Worm (Caenorhabditis elegans): Measurements from ENCODE around the gene C39H7.4.

The C39H7.4 gene

DNA sequence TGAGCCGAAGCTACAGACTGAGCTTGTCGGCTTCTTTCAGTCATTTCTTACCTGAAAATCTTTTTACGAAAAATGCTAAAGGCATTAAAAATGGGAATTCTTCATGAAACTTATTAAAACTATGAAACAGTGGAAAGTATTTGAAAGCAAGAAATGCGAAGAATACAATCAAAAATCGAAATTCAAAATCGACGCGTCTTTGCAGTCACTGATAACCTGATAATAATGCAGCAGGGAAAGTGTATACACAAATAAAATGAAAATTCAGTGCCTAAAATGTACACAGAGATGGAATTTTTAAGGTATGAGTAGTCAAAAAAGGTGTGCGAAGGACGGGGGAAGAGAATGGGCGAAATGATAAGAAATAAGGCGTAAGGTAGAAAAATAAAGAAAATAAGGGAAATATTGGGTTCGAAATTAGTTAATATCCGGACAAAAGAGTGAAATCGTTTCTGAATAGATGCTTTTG is at the start of gene C39H7.4:
Gene C39H7.4, minus strand, starts transcription at position 51 of the 469 bp plus-strand sequence.
- TF ChIP-seq unc-62 (GFP tag; optimal IDR thresholded peaks at IDR 0.05), result no peak

DNA sequence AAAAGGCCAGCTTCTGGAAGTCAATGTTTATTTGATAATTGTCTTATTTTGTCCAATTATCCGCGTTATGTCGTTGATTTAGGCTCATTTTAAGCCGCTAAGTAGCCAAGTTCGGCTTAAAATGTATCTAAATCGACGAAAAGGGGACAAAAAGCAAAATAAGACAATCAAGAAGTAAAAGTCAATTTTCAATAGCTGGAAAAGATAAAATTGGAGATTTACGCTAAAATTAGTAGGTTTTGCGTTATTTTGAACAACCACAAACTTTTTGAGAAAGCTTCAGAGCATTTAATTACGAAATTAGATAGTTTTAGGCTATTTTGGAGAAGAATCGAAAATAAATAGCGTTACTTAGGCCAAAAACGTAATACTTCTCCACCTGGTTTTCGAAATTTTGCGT is 48.5 kb upstream of the C39H7.4 start:
- no peak for TF ChIP-seq unc-62 (GFP tag; optimal IDR thresholded peaks at IDR 0.05)

DNA sequence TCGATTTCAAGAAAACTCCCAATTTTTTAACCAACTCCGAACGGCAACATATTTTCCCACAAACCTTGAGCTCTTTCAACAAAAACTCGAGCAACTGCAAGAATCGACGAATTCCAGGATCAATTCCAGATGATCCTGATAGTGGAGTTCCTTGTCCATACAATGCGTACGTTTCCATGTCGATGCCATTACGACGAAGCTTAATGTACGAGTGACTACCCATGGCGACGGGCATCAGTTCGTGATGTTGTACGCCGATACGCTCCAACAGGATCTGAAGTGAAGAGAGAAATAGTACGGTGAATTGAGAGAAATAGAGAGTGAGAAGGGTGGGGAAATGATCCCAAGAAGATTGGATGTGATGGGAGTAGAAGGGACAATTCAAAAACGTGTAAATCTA is 47.7 kb upstream of the C39H7.4 start:
- no peak for TF ChIP-seq unc-62 (GFP tag; optimal IDR thresholded peaks at IDR 0.05)

DNA sequence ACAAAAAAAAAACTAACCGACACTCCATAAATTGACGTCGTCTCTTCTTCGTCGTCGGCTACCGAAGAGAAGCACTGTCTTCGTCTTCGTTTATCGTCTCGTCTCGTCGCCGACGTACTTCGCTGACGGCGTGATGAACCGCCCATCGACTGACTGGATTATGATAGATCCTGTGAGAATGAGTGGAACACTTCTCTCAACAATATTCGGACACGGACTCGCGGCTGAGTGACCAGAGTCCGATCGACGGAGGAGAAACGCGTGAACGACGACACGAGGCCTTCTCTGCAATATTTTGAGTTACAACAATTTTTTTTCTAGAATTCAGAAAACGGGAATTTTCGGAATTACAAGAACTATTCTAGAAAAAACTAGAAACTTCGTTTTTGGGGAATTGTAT is 45.8 kb upstream of the C39H7.4 start, which contains the start of gene skn-1:
Gene skn-1, minus strand, starts transcription at position 146 of the 400 bp plus-strand sequence.
- TF ChIP-seq unc-62 (GFP tag; optimal IDR thresholded peaks at IDR 0.05), result no peak

DNA sequence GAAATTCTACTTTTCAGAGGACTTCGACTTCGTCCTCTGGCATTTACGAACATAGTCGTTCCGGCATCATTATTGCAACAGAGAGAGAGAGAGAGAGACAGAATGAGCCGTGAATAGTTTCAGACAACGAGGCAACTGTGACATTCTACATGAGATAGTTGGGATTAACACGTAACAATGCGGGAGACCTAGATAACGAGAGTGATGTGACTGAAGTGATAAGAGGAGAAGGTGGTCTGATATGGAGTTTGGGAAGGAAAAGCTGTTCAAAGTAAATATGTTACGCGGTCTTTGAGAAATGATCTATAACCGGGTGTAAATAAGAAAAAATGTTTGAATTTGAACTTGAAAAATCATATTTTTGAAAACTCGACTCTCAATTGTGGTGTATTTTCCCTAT is 45.1 kb upstream of the C39H7.4 start:
- TF ChIP-seq unc-62 (GFP tag; optimal IDR thresholded peaks at IDR 0.05), result no peak

DNA sequence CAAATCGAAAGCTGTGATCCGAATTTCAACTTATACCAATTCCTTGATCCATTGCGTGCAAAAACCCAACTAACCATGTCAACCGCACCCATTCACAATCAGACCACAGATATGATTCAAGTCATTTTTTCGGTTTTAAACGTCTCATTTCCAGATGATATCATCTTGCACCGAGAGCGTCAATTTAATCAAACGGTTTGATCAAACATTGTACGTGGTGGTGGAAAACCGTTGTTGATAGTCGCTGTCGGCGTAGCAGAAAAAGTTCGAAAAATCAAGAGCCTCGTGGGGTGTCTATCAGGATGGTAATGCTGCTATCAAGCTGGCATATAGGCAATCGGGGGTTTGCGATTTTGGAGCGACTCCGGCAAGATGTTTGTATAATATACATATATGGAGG is 44.5 kb upstream of the C39H7.4 start:
- TF ChIP-seq unc-62 (GFP tag; optimal IDR thresholded peaks at IDR 0.05), result no peak

DNA sequence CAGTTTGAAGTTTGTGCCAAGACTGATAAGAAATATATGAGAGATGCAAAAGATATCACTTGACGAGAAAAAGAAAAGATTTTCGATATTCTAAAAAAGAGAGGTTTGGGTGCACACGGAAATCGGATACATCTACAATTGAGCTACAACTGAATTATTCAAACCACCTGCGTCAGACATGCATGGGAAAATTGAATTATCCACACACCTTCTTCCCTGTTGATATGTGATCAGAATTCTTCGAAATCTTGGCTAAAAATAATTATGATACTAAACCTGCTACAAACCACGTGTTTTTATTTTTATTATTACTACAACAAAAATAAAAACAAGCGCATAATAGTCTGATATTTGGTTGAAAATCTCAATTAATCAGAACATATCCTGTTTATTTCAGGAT is 43.8 kb upstream of the C39H7.4 start:
- TF ChIP-seq unc-62 (GFP tag; optimal IDR thresholded peaks at IDR 0.05), result no peak

DNA sequence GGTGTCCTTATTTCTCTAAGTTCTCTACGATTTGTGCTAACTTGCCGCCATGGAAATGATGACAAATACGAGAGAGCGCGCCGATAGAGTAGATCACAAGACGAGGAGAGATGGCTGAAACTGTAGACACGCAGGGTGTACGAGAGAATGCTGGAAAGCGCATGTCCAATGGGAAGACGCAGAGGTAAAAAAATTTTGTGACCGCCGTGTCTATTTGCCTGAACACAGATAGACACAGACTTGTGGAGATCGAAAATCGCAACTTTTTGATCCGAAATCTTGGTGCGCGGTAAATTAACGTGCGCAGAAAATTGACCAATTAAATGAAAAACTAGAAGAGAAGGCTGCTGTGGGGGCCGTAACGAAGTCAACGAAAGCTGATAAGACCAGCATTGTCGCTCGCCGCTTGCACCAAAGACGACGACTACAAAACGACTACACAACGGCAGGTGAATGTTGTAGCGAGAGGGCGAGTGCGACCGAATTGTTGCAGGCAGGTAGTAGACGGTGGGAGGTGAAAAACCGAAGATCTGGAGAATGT is 42.8 kb upstream of the C39H7.4 start:
- TF ChIP-seq unc-62 (GFP tag; optimal IDR thresholded peaks at IDR 0.05), result no peak

DNA sequence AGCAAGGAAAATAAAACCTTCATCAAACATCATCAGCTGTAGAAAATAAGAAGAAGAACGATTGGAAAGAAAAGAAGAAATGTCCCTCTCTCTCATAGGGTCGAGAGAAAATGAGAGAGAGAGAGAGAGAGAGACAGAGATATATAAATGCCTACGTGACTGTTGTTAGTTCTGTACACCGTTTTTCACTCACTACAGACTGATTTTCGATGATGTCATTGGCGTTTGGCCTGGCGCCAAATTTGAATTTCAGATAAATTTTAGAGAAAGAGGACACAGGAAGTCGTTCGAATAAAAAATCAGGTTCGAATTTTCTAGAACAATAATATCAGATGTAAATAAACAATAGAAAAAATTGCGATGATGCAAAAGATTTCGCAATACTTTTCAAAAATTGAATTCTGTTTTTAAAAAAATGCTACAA is 41.6 kb upstream of the C39H7.4 start:
- no peak for TF ChIP-seq unc-62 (GFP tag; optimal IDR thresholded peaks at IDR 0.05)

DNA sequence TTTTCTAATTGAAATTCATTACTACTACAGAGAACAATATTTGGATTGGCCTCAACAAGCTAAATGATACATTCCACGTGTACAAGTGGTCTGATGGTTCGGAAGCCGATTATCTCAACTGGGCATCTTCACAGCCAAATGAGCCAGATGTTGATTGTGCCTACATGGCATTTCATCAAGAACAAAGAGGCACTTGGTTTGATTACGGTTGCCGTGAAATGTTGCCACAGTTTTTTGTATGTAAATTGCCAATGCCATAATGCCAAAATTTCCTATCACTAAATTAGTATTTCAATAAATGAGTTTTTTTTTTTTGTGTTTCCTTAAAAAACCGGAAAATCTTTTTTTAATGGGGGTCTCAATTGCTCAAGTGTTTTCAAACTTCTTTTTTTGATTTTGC is 40.3 kb upstream of the C39H7.4 start:
- no peak for TF ChIP-seq unc-62 (GFP tag; optimal IDR thresholded peaks at IDR 0.05)

DNA sequence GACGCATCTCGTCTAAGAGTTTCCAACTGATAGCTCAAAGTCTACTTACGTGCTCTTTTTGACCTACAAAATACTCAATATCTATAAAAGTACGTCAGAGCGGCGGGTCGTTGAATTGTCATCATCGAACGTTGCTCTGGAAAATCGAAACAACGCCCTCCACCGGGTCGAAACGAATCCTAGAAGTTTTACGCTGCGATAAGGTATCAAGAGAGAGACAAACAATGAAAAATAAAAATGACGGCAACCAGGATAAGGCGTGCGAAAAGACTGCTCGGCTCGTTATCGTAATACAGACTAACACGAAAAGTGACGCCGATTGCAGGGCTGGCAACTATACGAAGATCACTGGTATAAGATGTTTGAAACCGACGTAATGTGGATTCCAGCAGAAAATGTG is 39.8 kb upstream of the C39H7.4 start:
- TF ChIP-seq unc-62 (GFP tag; optimal IDR thresholded peaks at IDR 0.05), result no peak

DNA sequence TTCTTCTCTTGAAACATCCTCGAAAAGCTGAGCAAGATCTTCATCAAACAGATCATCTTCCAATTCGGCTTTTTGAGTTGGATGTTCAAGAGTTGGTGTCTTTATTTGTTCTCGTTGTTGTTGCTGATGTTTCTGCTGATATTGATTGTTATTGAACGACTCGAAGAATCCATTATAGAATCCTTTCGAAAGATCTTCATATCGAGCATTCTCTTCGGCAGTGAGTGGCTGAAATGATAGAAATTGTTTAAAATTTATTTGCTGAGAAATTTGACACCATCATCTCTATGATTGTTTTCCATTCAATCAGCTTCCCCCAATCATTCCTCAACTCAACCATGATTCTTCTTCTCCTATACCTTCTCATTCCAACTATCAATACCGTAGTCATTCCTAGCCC is 39.2 kb upstream of the C39H7.4 start, which contains the start of gene clec-178:
Gene clec-178, plus strand, starts transcription at position 301 of the 400 bp plus-strand sequence.
- TF ChIP-seq unc-62 (GFP tag; optimal IDR thresholded peaks at IDR 0.05), result no peak

DNA sequence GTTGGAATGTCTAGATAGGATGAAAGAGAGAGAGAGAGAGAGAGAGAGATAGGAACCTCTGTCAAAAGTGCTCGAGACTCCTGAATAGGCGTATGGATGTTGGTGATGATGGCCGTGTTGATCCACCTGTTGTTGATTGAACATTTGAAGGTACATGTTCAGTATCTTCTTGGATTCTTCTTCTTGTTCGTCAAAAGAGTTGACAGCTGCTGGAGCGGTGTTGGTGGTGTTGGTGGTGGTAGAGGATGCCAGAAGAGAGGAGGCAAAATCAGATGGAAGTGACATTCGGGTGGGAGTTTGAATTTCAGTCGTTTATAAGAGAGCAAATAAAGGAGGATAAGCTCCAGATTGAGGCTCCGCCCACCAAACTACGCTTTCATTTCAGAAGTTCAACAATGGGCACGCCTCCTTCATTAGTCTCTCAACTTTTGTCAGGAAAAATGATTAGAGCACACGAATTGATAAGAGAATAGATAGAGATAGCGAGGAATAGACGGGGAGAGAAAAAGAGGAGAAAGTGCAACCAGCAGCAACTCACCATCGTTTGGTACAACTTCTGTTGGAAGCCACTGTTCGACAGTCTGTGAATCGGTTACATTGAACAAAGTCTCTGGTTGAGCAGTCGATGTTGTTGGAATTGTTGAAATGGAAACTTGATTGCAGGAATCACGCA is 38.5 kb upstream of the C39H7.4 start:
- no peak for TF ChIP-seq unc-62 (GFP tag; optimal IDR thresholded peaks at IDR 0.05)

DNA sequence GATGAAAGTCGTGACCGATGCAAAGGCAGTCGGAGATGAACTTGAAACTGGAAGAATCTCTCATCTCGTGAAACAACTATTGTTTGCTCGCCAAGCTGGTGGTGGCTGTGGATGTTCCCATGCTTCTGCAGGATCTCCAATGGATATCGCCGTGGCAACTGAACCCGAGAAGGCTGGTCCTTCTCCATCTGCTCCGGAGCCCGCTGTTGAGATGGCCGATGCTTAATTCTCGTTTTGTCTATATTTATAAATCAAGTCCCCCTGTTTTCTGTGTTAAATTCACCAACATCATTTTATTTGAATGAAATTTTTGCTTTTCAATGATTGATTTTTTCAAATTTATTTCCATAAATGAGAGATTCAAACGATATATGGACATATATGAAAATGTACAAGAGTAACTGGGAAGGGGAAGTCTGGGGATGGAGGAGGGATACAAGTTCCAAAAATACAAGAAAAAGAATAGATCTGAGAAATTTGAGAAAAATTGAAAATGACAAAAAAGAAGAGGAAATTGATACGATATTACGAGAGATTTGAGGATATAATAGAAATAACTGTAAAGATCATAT is 36.4 kb upstream of the C39H7.4 start:
- no peak for TF ChIP-seq unc-62 (GFP tag; optimal IDR thresholded peaks at IDR 0.05)

DNA sequence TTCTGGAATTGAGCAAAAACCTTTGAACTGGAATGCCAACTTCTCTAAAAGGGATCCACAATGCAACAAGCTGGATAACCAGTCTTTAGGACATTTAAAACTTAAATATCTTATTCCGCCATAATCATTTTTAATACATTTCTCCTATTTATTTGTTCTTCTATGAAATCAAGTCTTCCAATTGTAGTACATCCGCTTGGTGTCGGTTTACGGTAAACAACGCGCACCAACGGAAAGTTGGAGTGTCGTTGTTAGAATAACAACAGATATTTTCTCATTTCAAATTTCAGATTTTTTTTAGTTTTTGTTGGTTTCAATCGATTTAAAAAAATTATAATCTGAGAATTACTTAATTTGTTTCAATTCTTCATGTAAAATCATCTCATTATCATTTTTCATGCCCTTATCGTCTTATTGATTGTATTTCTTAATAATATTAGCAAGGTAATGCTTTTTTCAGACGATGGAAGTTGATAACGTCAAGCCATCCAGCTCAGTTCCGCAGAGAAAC is 34.7 kb upstream of the C39H7.4 start, which contains the start of gene csn-5:
Gene csn-5, plus strand, starts transcription at position 461 of the 511 bp plus-strand sequence.
- no peak for TF ChIP-seq unc-62 (GFP tag; optimal IDR thresholded peaks at IDR 0.05)

DNA sequence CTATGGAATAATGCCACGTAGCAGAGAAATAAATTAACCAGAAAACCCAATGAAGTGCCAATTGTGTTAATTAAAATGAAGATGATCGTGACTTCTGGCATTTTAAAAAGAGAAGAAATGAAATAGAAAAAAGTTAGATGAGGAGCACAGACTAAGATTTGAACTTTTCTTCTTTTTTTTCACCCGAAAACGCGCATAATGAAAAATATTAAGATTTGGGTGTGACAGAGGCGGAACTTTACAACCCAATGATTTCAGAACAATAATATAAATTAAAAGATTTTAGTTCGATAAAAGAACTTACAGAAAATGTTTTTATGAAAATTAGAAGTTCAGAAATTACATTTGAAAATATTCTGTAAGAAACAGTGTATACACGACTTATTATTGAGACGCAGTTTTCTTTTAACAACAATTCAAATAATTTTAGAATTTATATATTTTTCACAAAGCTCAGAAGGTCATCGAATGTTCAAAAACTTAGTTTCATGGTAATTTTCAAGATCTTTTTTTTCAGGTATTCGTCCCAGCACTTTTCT is 31.2 kb upstream of the C39H7.4 start, which contains the start of the genes srd-8 and B0547.2:
Gene srd-8, minus strand, starts transcription at position 101 of the 539 bp plus-strand sequence.
Gene B0547.2, plus strand, starts transcription at position 489 of the 539 bp plus-strand sequence.
- TF ChIP-seq unc-62 (GFP tag; optimal IDR thresholded peaks at IDR 0.05), result no peak
